Worm (Caenorhabditis elegans) whole organism, mixed stage, embryonic: Measurements from ENCODE around the gene C02B8.7.

Experiments used
- elt-1 ChIP-seq: sonication (generic microtip); optimal IDR thresholded peaks from 2 replicates; lab custom pipeline; 2017; ENCODE audit warnings: missing genetic modification characterization, mild to moderate bottlenecking, missing compliant biosample characterization, antibody characterized with exemption, moderate library complexity, borderline replicate concordance; ENCODE audit not compliant: insufficient read depth
- pha-4 ChIP-seq: fragments of 150-350 bp; optimal IDR thresholded peaks from 2 replicates; lab custom pipeline; 2018; ENCODE audit warnings: missing biosample characterization, missing genetic modification reagents, missing genetic modification characterization

- TF ChIP-seq elt-1 (tag; lab: Kevin White, UChicago): no peak
- TF ChIP-seq pha-4 (tag; lab: Kevin White, UChicago): no peak
Observed at ce11 chrX:8089916-8090315, 47.8 kb downstream of the C02B8.7 start.
